Worm (Caenorhabditis elegans) whole organism, L3 larva: ENCODE measurements around the gene K11D12.11.

Experiments
- R02D3.7 ChIP-seq: fragments of 150-350 bp; optimal IDR thresholded peaks from 2 replicates; lab custom pipeline; 2014; ENCODE audit warnings: missing biosample characterization, missing genetic modification characterization
- ZK546.5 ChIP-seq: sonication (generic microtip); optimal IDR thresholded peaks from 2 replicates; lab custom pipeline; 2017; ENCODE audit warnings: missing biosample characterization, missing genetic modification characterization
- ceh-16 ChIP-seq: sonication (generic microtip); optimal IDR thresholded peaks from 2 replicates; lab custom pipeline; 2017; ENCODE audit warnings: missing biosample characterization, missing genetic modification characterization
- ceh-82 ChIP-seq: fragments of 150-350 bp; optimal IDR thresholded peaks from 2 replicates; lab custom pipeline; 2014; ENCODE audit warnings: missing biosample characterization, missing genetic modification characterization
- ceh-9 ChIP-seq: sonication (generic microtip); optimal IDR thresholded peaks from 2 replicates; lab custom pipeline; 2018; ENCODE audit warnings: missing biosample characterization, missing genetic modification characterization
- egl-5 ChIP-seq: fragments of 150-350 bp; optimal IDR thresholded peaks from 2 replicates; lab custom pipeline; 2017; ENCODE audit warnings: missing biosample characterization, missing genetic modification reagents, missing genetic modification characterization, inconsistent platforms
- elt-1 ChIP-seq: fragments of 150-350 bp; optimal IDR thresholded peaks from 2 replicates; lab custom pipeline; 2014; ENCODE audit warnings: missing biosample characterization, missing genetic modification characterization
- elt-2 ChIP-seq: sonication (generic microtip); optimal IDR thresholded peaks from 2 replicates; lab custom pipeline; 2016; ENCODE audit warnings: missing genetic modification reagents, mild to moderate bottlenecking, missing genetic modification characterization, missing compliant biosample characterization
- elt-3 ChIP-seq, 3 experiments: fragments of 150-350 bp in 1 of 3; sonication (generic microtip) in 2 of 3; optimal IDR thresholded peaks; 2 replicates in 2 of 3; 4 replicates in 1 of 3; lab custom pipeline; 2014 to 2017; ENCODE audit warnings: missing biosample characterization in 3 of 3, missing genetic modification characterization in 3 of 3
- eor-1 ChIP-seq, 2 experiments: fragments of 150-350 bp; optimal IDR thresholded peaks; 2 replicates each; lab custom pipeline; 2014 to 2018; ENCODE audit warnings: missing biosample characterization in 2 of 2, missing genetic modification characterization in 2 of 2
- fkh-10 ChIP-seq: sonication (generic microtip); optimal IDR thresholded peaks from 2 replicates; lab custom pipeline; 2017; ENCODE audit warnings: missing biosample characterization, missing genetic modification reagents, missing genetic modification characterization
- fkh-2 ChIP-seq: fragments of 150-350 bp; optimal IDR thresholded peaks from 2 replicates; lab custom pipeline; 2014; ENCODE audit warnings: missing biosample characterization, missing genetic modification reagents, missing genetic modification characterization
- fos-1 ChIP-seq: fragments of 150-350 bp; optimal IDR thresholded peaks from 2 replicates; lab custom pipeline; 2014; ENCODE audit warnings: missing biosample characterization, missing genetic modification characterization
- hmg-11 ChIP-seq: sonication (generic microtip); optimal IDR thresholded peaks from 2 replicates; lab custom pipeline; 2016; ENCODE audit warnings: missing genetic modification characterization, missing compliant biosample characterization
- jun-1 ChIP-seq: fragments of 150-350 bp; optimal IDR thresholded peaks from 2 replicates; lab custom pipeline; 2014; ENCODE audit warnings: missing biosample characterization, missing genetic modification reagents, missing genetic modification characterization
- lin-15B ChIP-seq: fragments of 150-350 bp; optimal IDR thresholded peaks from 2 replicates; lab custom pipeline; 2014; ENCODE audit warnings: missing biosample characterization, missing genetic modification characterization
- lin-39 ChIP-seq: fragments of 150-350 bp; optimal IDR thresholded peaks from 2 replicates; lab custom pipeline; 2018; ENCODE audit warnings: missing biosample characterization, missing genetic modification reagents, missing genetic modification characterization
- mdl-1 ChIP-seq: fragments of 150-350 bp; optimal IDR thresholded peaks from 2 replicates; lab custom pipeline; 2014; ENCODE audit warnings: missing biosample characterization, missing genetic modification characterization
- mml-1 ChIP-seq: fragments of 150-350 bp; sonication (generic microtip); optimal IDR thresholded peaks from 3 replicates; lab custom pipeline; 2014; ENCODE audit warnings: missing biosample characterization, missing genetic modification characterization
- nhr-12 ChIP-seq: fragments of 150-350 bp; optimal IDR thresholded peaks from 2 replicates; lab custom pipeline; 2014; ENCODE audit warnings: missing biosample characterization, missing genetic modification characterization
- nhr-237 ChIP-seq: fragments of 150-350 bp; optimal IDR thresholded peaks from 2 replicates; lab custom pipeline; 2014; ENCODE audit warnings: missing biosample characterization, missing genetic modification characterization
- nhr-25 ChIP-seq: sonication (generic microtip); optimal IDR thresholded peaks from 2 replicates; lab custom pipeline; 2017; ENCODE audit warnings: missing biosample characterization, missing genetic modification characterization
- nhr-28 ChIP-seq: fragments of 150-350 bp; optimal IDR thresholded peaks from 2 replicates; lab custom pipeline; 2014; ENCODE audit warnings: missing biosample characterization, missing genetic modification characterization
- nhr-43 ChIP-seq: sonication (generic microtip); optimal IDR thresholded peaks from 2 replicates; lab custom pipeline; 2016; ENCODE audit warnings: mild to moderate bottlenecking, missing genetic modification characterization, missing compliant biosample characterization; ENCODE audit not compliant: poor library complexity, severe bottlenecking
- nhr-77 ChIP-seq: fragments of 150-350 bp; optimal IDR thresholded peaks from 2 replicates; lab custom pipeline; 2014; ENCODE audit warnings: missing biosample characterization, missing genetic modification characterization
- pha-4 ChIP-seq: fragments of 150-350 bp; optimal IDR thresholded peaks from 2 replicates; lab custom pipeline; 2014; ENCODE audit warnings: missing biosample characterization, missing genetic modification reagents, missing genetic modification characterization
- pqm-1 ChIP-seq: fragments of 150-350 bp; optimal IDR thresholded peaks from 2 replicates; lab custom pipeline; 2017; ENCODE audit warnings: missing biosample characterization, missing genetic modification characterization, inconsistent platforms
- skn-1 ChIP-seq: fragments of 150-350 bp; optimal IDR thresholded peaks from 2 replicates; lab custom pipeline; 2014; ENCODE audit warnings: missing biosample characterization, missing genetic modification characterization
- snpc-4 ChIP-seq: fragments of 150-350 bp; optimal IDR thresholded peaks from 2 replicates; lab custom pipeline; 2014; ENCODE audit warnings: missing biosample characterization, missing genetic modification characterization
- tbx-2 ChIP-seq: sonication (generic microtip); optimal IDR thresholded peaks from 2 replicates; lab custom pipeline; 2016; ENCODE audit warnings: mild to moderate bottlenecking, missing genetic modification characterization, missing compliant biosample characterization
- unc-39 ChIP-seq: sonication (generic microtip); optimal IDR thresholded peaks from 4 replicates; lab custom pipeline; 2017; ENCODE audit warnings: missing biosample characterization, missing genetic modification characterization
- zag-1 ChIP-seq: fragments of 150-350 bp; optimal IDR thresholded peaks from 2 replicates; lab custom pipeline; 2014; ENCODE audit warnings: missing biosample characterization, missing genetic modification characterization
- ztf-11 ChIP-seq: fragments of 150-350 bp; optimal IDR thresholded peaks from 2 replicates; lab custom pipeline; 2014; ENCODE audit warnings: missing biosample characterization, missing genetic modification characterization

Gene K11D12.11

ce11 chrV:5049333-5049942, 10.0 kb upstream of the K11D12.11 start, which contains the start of the genes pqn-51 and K11D12.14 (continued):
- TF ChIP-seq hmg-11: peak; percentile 38
- TF ChIP-seq zag-1 (tag; lab: Kevin White, UChicago): peak; percentile 9
- peak; percentile 94 for TF ChIP-seq pha-4 (tag; lab: Kevin White, UChicago)
- TF ChIP-seq snpc-4 (tag; lab: Kevin White, UChicago): peak; percentile 59
- peak in 1 of 2 experiments; percentile 27 for TF ChIP-seq eor-1 (tag; optimal IDR thresholded peaks at IDR 0.05; lab: Kevin White, UChicago)
- peak; percentile 77 for TF ChIP-seq skn-1 (tag; lab: Kevin White, UChicago)
- TF ChIP-seq ZK546.5 (tag; lab: Kevin White, UChicago): peak; percentile 77
- peak; percentile 95 for TF ChIP-seq jun-1
- no peak for TF ChIP-seq mml-1
- TF ChIP-seq nhr-43 (tag; lab: Kevin White, UChicago): peak; percentile 79
- peak; percentile 49 for TF ChIP-seq nhr-77 (tag; lab: Kevin White, UChicago)
- no peak for TF ChIP-seq nhr-12 (tag; lab: Kevin White, UChicago)
- TF ChIP-seq pqm-1 (tag; lab: Kevin White, UChicago): peak; percentile 81
- peak; percentile 72 for TF ChIP-seq elt-1
- peak; percentile 61 for TF ChIP-seq ceh-82

ce11 chrV:5046558-5046957, 7.2 kb upstream of the K11D12.11 start:
- TF ChIP-seq nhr-25 (tag; lab: Kevin White, UChicago) (no peak), snpc-4 (tag; lab: Kevin White, UChicago) (no peak), lin-39 (tag; lab: Kevin White, UChicago) (no peak), nhr-12 (tag; lab: Kevin White, UChicago) (no peak), elt-1 (no peak), hmg-11 (no peak), egl-5 (no peak), ztf-11 (tag; lab: Kevin White, UChicago) (no peak), skn-1 (tag; lab: Kevin White, UChicago) (no peak), unc-39 (tag; lab: Kevin White, UChicago) (no peak), mdl-1 (tag; lab: Kevin White, UChicago) (no peak), nhr-237 (tag; lab: Kevin White, UChicago) (no peak), fkh-2 (tag; lab: Kevin White, UChicago) (no peak), lin-15B (tag; lab: Kevin White, UChicago) (no peak), elt-3 (tag; optimal IDR thresholded peaks at IDR 0.05; lab: Kevin White, UChicago) (no peak), R02D3.7 (tag; lab: Kevin White, UChicago) (no peak), elt-2 (no peak)

DNA sequence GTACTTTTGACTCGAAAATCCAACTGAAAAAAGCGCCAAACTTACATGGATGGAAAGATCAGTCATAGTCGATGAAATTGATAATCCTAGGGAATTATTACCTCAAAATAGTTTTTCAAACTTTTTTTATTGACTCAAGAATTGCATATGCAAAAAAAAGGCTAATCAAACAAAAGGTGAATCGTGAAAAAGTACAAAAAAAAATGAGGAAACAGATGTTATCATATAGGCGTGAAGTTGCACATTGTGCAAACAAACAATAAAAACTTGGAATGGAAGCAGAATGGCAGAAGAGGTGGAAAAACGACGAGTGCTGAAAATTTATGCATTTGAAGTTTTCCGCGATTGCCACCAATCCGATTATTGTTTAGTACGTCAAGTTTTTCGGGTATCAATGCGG, 6.7 kb upstream of the K11D12.11 start, which contains the start of gene exc-14:
Gene exc-14, minus strand, starts transcription at position 101 of the 400 bp plus-strand sequence.
- TF ChIP-seq ceh-82 (no peak), nhr-12 (tag; lab: Kevin White, UChicago) (no peak), ztf-11 (tag; lab: Kevin White, UChicago) (no peak), ZK546.5 (tag; lab: Kevin White, UChicago) (no peak), pha-4 (tag; lab: Kevin White, UChicago) (no peak), pqm-1 (tag; lab: Kevin White, UChicago) (no peak), elt-1 (no peak), nhr-77 (tag; lab: Kevin White, UChicago) (no peak), nhr-28 (tag; lab: Kevin White, UChicago) (no peak), nhr-237 (tag; lab: Kevin White, UChicago) (no peak), hmg-11 (no peak), ceh-16 (tag; lab: Kevin White, UChicago) (no peak), eor-1 (tag; optimal IDR thresholded peaks at IDR 0.05; lab: Kevin White, UChicago) (no peak), snpc-4 (tag; lab: Kevin White, UChicago) (no peak), tbx-2 (tag; lab: Kevin White, UChicago) (no peak), lin-39 (tag; lab: Kevin White, UChicago) (no peak), fkh-10 (GFP tag; lab: Kevin White, UChicago) (no peak)

DNA sequence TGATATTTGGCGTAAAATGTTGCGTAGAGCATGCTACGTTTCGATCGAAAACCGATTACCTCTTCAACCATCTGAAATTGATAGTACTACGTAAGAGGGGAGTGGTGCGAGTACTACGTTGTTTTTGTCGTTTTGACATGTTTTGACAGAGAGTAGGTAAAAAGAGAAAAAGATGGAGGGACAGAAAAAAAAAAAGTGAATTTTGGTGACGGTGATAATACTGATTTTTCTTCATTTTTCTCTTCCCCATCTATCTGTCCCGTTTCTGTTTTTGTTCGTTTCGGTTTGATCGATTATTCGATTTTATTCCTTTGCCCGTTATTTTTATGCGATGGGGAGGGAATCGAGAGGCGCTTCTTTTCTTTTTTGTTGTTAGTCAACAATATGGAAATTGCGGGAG, 1.5 kb upstream of the K11D12.11 start, which contains the start of gene K11D12.8:
Gene K11D12.8, minus strand, starts transcription at position 77 of the 400 bp plus-strand sequence.
- TF ChIP-seq fos-1: no peak
- no peak for TF ChIP-seq elt-2
- TF ChIP-seq ceh-9 (tag; lab: Kevin White, UChicago): no peak
- TF ChIP-seq nhr-237 (tag; lab: Kevin White, UChicago): no peak
- TF ChIP-seq pha-4 (tag; lab: Kevin White, UChicago): no peak
- no peak for TF ChIP-seq eor-1 (tag; optimal IDR thresholded peaks at IDR 0.05; lab: Kevin White, UChicago)
- TF ChIP-seq lin-39 (tag; lab: Kevin White, UChicago): no peak
- TF ChIP-seq lin-15B (tag; lab: Kevin White, UChicago): no peak
- TF ChIP-seq ceh-82: no peak
- TF ChIP-seq, all 47 proteins: peak for 0
